Worm (Caenorhabditis elegans): ENCODE data around the gene F37C4.5.

F37C4.5 gene

ce11 chrIV:3853557-3853956 lies 20.0 kb downstream of the F37C4.5 start:
- TF ChIP-seq ets-7 (tag; optimal IDR thresholded peaks at IDR 0.05) (no peak), pes-1 (GFP tag; IDR thresholded peaks at IDR 0.05) (no peak), tbx-11 (GFP tag; IDR thresholded peaks at IDR 0.05) (no peak), scrt-1 (GFP tag; IDR thresholded peaks at IDR 0.05) (no peak), flt-1 (GFP tag; IDR thresholded peaks at IDR 0.05) (no peak), tbx-37 (GFP tag; conservative IDR thresholded peaks at IDR 0.05) (no peak), F13C5.2 (tag; optimal IDR thresholded peaks at IDR 0.05) (no peak), ceh-13 (GFP tag; optimal IDR thresholded peaks at IDR 0.05) (no peak), aly-1 (tag; optimal IDR thresholded peaks at IDR 0.05) (no peak), hmg-4 (GFP tag; optimal IDR thresholded peaks at IDR 0.05) (no peak), B0310.2 (tag; optimal IDR thresholded peaks at IDR 0.05) (no peak), hnd-1 (tag; optimal IDR thresholded peaks at IDR 0.05) (no peak), tra-4 (tag; optimal IDR thresholded peaks at IDR 0.05) (no peak), ama-1 (optimal IDR thresholded peaks at IDR 0.05) (no peak), ceh-36 (tag; optimal IDR thresholded peaks at IDR 0.05) (no peak), sea-1 (GFP tag; conservative IDR thresholded peaks at IDR 0.05) (no peak), hmbx-1 (tag; optimal IDR thresholded peaks at IDR 0.05) (no peak)

DNA sequence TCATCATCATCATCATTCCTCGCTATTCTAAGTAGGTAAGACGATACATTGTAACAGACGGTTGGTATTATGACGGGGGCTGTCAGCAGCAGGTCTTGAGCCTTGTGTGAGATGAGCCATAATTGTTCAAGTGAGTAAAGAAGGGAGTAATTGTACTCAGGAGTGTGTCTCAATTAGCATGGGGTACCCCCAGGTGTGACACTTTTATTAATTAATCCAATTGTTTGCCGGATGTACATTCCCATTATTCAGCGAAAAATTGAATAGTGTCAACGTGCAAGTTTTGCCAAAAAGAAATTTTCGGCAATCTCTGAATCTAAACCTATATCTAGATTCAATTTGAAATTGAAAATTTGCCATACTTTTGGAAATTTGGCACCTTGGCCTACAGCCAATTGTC lies 24.6 kb downstream of the F37C4.5 start:
- TF ChIP-seq flt-1 (GFP tag; IDR thresholded peaks at IDR 0.05): no peak

ce11 chrIV:3847489-3847888 lies 26.1 kb downstream of the F37C4.5 start:
- TF ChIP-seq tra-4 (tag; optimal IDR thresholded peaks at IDR 0.05) (no peak), ceh-36 (tag; optimal IDR thresholded peaks at IDR 0.05) (no peak), pes-1 (GFP tag; IDR thresholded peaks at IDR 0.05) (no peak), flt-1 (GFP tag; IDR thresholded peaks at IDR 0.05) (no peak), F13C5.2 (tag; optimal IDR thresholded peaks at IDR 0.05) (no peak), tbx-37 (GFP tag; conservative IDR thresholded peaks at IDR 0.05) (no peak), sea-1 (GFP tag; conservative IDR thresholded peaks at IDR 0.05) (no peak), ets-7 (tag; optimal IDR thresholded peaks at IDR 0.05) (no peak), hmbx-1 (tag; optimal IDR thresholded peaks at IDR 0.05) (no peak), hnd-1 (tag; optimal IDR thresholded peaks at IDR 0.05) (no peak), tbx-11 (GFP tag; IDR thresholded peaks at IDR 0.05) (no peak), B0310.2 (tag; optimal IDR thresholded peaks at IDR 0.05) (no peak), ama-1 (optimal IDR thresholded peaks at IDR 0.05) (no peak), aly-1 (tag; optimal IDR thresholded peaks at IDR 0.05) (no peak), scrt-1 (GFP tag; IDR thresholded peaks at IDR 0.05) (no peak), hmg-4 (GFP tag; optimal IDR thresholded peaks at IDR 0.05) (no peak)

- no peak for TF ChIP-seq ama-1 (optimal IDR thresholded peaks at IDR 0.05)
- TF ChIP-seq tra-4 (tag; optimal IDR thresholded peaks at IDR 0.05): no peak
- TF ChIP-seq scrt-1 (GFP tag; IDR thresholded peaks at IDR 0.05): no peak
- TF ChIP-seq tbx-37 (GFP tag; conservative IDR thresholded peaks at IDR 0.05): no peak
- TF ChIP-seq sea-1 (GFP tag; conservative IDR thresholded peaks at IDR 0.05): no peak
- no peak for TF ChIP-seq ceh-36 (tag; optimal IDR thresholded peaks at IDR 0.05)
- TF ChIP-seq hnd-1 (tag; optimal IDR thresholded peaks at IDR 0.05): no peak
- TF ChIP-seq F13C5.2 (tag; optimal IDR thresholded peaks at IDR 0.05): no peak
- no peak for TF ChIP-seq hmbx-1 (tag; optimal IDR thresholded peaks at IDR 0.05)
- no peak for TF ChIP-seq pes-1 (GFP tag; IDR thresholded peaks at IDR 0.05)
- TF ChIP-seq tbx-11 (GFP tag; IDR thresholded peaks at IDR 0.05): no peak
- no peak for TF ChIP-seq hmg-4 (GFP tag; optimal IDR thresholded peaks at IDR 0.05)
- TF ChIP-seq ets-7 (tag; optimal IDR thresholded peaks at IDR 0.05): no peak
- no peak for TF ChIP-seq aly-1 (tag; optimal IDR thresholded peaks at IDR 0.05)
- TF ChIP-seq ceh-13 (GFP tag; optimal IDR thresholded peaks at IDR 0.05): no peak
- TF ChIP-seq B0310.2 (tag; optimal IDR thresholded peaks at IDR 0.05): no peak
- TF ChIP-seq flt-1 (GFP tag; IDR thresholded peaks at IDR 0.05): no peak
Observed at ce11 chrIV:3844584-3844983, 29.0 kb downstream of the F37C4.5 start.

DNA sequence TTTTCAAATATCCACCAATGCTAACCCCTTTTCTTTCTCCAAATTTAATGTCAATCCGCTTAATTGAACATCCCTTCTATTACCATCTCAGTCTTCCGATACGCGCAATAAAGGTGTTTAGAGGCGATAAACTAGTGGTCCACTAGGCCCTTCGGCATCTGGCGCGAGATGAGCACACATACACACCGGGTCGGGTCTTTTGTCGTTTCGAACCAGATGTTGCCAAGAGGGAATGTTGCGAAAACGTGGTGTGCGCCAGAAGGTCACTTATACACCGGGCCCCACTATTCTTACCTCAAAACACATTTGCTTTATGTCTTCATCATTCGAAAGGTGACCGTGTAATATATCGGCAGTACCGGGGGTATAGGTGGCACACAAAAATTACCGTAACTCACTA lies 29.6 kb downstream of the F37C4.5 start:
- TF ChIP-seq tbx-11 (GFP tag; IDR thresholded peaks at IDR 0.05): no peak
- TF ChIP-seq hmg-4 (GFP tag; optimal IDR thresholded peaks at IDR 0.05): peak; percentile 24
- no peak for TF ChIP-seq tbx-37 (GFP tag; conservative IDR thresholded peaks at IDR 0.05)
- no peak for TF ChIP-seq pes-1 (GFP tag; IDR thresholded peaks at IDR 0.05)
- no peak for TF ChIP-seq ceh-13 (GFP tag; optimal IDR thresholded peaks at IDR 0.05)
- TF ChIP-seq ceh-36 (tag; optimal IDR thresholded peaks at IDR 0.05): no peak

DNA sequence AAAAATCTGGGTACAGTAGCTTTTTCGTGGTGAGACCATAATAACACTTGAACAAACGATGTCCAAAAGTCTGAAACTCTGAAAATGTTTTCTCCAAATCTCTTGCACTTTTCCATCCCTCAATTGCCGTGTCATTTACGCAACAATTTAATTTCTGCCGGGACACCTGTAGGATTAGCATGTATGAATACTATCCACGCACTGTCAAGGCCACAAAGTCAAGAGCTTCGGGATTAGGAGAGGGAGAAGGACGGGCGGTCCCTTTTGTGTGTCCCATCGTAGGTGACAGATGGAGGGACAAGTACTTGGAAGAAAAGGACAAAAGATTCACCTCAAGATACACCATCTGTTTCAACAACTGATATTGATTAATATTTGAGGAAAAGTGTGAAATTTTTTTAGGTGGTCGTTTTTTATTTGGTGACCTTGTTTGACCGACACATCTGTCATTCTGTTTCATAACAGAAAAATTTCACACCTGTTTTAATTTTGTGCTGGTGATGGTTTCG lies 30.5 kb downstream of the F37C4.5 start:
- peak; percentile 43 for TF ChIP-seq ceh-36 (tag; optimal IDR thresholded peaks at IDR 0.05)
- no peak for TF ChIP-seq B0310.2 (tag; optimal IDR thresholded peaks at IDR 0.05)

DNA sequence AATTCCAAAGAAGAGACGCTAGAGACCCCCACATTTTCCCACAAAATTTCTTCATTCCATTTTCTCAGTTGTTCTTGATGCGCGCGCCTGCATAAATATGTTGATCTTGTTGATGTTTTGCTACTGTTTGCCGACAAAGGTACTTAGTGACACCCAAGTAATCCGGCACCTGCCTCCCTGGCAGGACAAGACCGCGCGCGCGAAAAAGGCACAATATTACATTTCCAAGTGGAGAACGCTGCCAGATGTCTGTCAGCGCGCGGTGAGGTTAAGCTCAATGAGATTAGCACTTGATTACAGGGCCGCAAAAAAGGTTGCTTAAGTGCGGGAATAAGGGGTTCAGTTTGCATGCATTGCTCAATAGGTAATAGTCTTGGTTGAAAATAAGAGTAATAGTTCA lies 32.0 kb downstream of the F37C4.5 start:
- TF ChIP-seq ceh-36 (tag; optimal IDR thresholded peaks at IDR 0.05): peak; percentile 47
- no peak for TF ChIP-seq hnd-1 (tag; optimal IDR thresholded peaks at IDR 0.05)

DNA sequence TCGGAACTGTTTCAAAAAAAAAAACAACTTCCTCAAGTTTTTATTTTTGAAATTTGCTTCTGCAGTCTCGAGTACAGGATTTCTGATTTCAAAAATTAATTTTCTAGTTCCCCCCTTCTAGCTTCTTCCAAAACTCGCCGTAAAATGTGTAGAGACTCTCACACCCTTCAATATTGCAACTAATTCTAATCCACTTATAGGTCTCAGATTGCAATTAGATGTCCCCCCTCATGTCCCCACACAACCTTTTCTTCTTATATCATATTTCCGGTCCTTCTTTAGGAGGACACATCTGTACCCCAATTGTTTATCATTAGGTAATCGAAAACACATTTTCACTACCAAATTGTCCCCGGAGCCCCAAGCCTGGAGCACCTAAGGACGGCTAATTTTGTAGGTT lies 33.1 kb downstream of the F37C4.5 start:
- TF ChIP-seq ceh-36 (tag; optimal IDR thresholded peaks at IDR 0.05) (no peak), hnd-1 (tag; optimal IDR thresholded peaks at IDR 0.05) (no peak), hmbx-1 (tag; optimal IDR thresholded peaks at IDR 0.05) (no peak), scrt-1 (GFP tag; IDR thresholded peaks at IDR 0.05) (no peak), tra-4 (tag; optimal IDR thresholded peaks at IDR 0.05) (no peak)

DNA sequence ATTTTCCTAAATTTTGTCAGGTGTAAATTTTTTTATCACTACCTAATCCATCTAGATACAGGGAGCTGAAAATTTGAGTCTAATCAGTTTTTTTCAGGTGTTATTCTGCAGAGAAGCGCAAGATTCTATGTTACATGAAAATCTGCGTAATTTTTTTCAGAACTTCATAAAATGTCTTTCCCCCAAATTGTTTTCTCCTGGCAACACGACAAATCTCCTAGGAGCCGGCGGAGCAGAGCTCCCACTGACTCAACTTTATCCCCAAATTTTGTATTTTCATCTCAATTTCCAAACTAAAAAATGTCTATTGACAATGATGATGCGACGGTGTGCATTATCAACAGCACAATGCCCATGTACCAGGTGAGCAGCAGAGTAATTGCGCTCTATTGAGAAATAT lies 34.2 kb downstream of the F37C4.5 start, which contains the start of gene F28F9.2:
F28F9.2 (plus strand) TSS at position 301 of the 400 bp plus-strand sequence.
- TF ChIP-seq hnd-1 (tag; optimal IDR thresholded peaks at IDR 0.05): no peak
- no peak for TF ChIP-seq ceh-13 (GFP tag; optimal IDR thresholded peaks at IDR 0.05)
- TF ChIP-seq tbx-37 (GFP tag; conservative IDR thresholded peaks at IDR 0.05): no peak
- TF ChIP-seq hmg-4 (GFP tag; optimal IDR thresholded peaks at IDR 0.05): no peak
- TF ChIP-seq sea-1 (GFP tag; conservative IDR thresholded peaks at IDR 0.05): no peak
- TF ChIP-seq hmbx-1 (tag; optimal IDR thresholded peaks at IDR 0.05): no peak
- no peak for TF ChIP-seq ets-7 (tag; optimal IDR thresholded peaks at IDR 0.05)
- no peak for TF ChIP-seq scrt-1 (GFP tag; IDR thresholded peaks at IDR 0.05)
- no peak for TF ChIP-seq tbx-11 (GFP tag; IDR thresholded peaks at IDR 0.05)
- no peak for TF ChIP-seq ama-1 (optimal IDR thresholded peaks at IDR 0.05)
- TF ChIP-seq tra-4 (tag; optimal IDR thresholded peaks at IDR 0.05): no peak
- TF ChIP-seq aly-1 (tag; optimal IDR thresholded peaks at IDR 0.05): no peak
- TF ChIP-seq F13C5.2 (tag; optimal IDR thresholded peaks at IDR 0.05): no peak
- no peak for TF ChIP-seq ceh-36 (tag; optimal IDR thresholded peaks at IDR 0.05)
- TF ChIP-seq flt-1 (GFP tag; IDR thresholded peaks at IDR 0.05): no peak
- no peak for TF ChIP-seq B0310.2 (tag; optimal IDR thresholded peaks at IDR 0.05)
- no peak for TF ChIP-seq pes-1 (GFP tag; IDR thresholded peaks at IDR 0.05)
